Worm (Caenorhabditis elegans) whole organism, mixed stage, embryonic: ENCODE data around the gene sri-24.

Source experiments
- elt-3 ChIP-seq: fragments of 150-350 bp; optimal IDR thresholded peaks from 2 replicates; lab custom pipeline; 2014; ENCODE audit warnings: missing biosample characterization, missing genetic modification characterization
- nhr-12 ChIP-seq: fragments of 150-350 bp; optimal IDR thresholded peaks from 2 replicates; lab custom pipeline; 2014; ENCODE audit warnings: missing biosample characterization, missing genetic modification characterization
- nhr-28 ChIP-seq: fragments of 150-350 bp; optimal IDR thresholded peaks from 2 replicates; lab custom pipeline; 2014; ENCODE audit warnings: missing biosample characterization, missing genetic modification characterization

DNA sequence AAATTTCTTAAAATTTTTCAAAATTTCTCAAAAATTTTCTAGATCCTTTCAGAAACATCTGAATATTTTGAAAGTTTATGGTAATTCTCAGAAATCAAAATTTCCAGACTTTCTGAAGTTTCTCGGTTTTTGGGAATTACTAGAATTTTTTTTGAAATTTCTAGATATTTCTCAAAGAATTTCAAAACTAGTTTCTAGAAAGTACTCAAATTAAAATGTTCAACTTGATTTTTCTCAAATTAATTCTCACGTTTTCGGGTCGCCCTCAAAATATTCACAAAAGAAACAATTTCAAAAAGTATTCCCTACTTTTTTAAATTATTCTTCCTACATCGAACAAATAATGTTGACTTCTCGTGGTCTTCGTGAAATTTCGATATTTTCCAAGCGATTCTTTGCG lies 32.2 kb upstream of the sri-24 start, which contains the start of gene T09F5.10:
- TF ChIP-seq nhr-12 (no peak), elt-3 (tag; lab: Kevin White, UChicago) (no peak), nhr-28 (tag; lab: Kevin White, UChicago) (no peak)
